Worm (Caenorhabditis elegans): ENCODE results near the gene cdr-1.

The cdr-1 gene

ce11 chrV:15921102-15921501 is at the start of gene cdr-1:
cdr-1 (plus strand) TSS chrV:15921309.
- TF ChIP-seq ekl-4 (GFP tag; IDR thresholded peaks at IDR 0.05) (no peak), hlh-12 (tag; optimal IDR thresholded peaks at IDR 0.05) (no peak), attf-6 (GFP tag; IDR thresholded peaks at IDR 0.05) (no peak), hrde-1 (tag; optimal IDR thresholded peaks at IDR 0.05; ENCODE audit: borderline replicate concordance) (no peak), lir-1 (GFP tag; conservative IDR thresholded peaks at IDR 0.05) (no peak), F23B12.7 (tag; optimal IDR thresholded peaks at IDR 0.05; ENCODE audit: insufficient read depth) (no peak), ztf-6 (GFP tag; IDR thresholded peaks at IDR 0.05) (no peak), C06A6.2 (GFP tag; conservative IDR thresholded peaks at IDR 0.05) (no peak)

ce11 chrV:15872273-15872672 is 48.8 kb upstream of the cdr-1 start, which contains the start of gene str-56:
str-56 (plus strand) TSS chrV:15872573.
- no peak for TF ChIP-seq D2030.7 (GFP tag; IDR thresholded peaks at IDR 0.05)
- TF ChIP-seq Y95B8A.8 (GFP tag; IDR thresholded peaks at IDR 0.05), result no peak
- TF ChIP-seq repo-1 (tag; optimal IDR thresholded peaks at IDR 0.05), result no peak
- TF ChIP-seq egl-44 (GFP tag; IDR thresholded peaks at IDR 0.05), result no peak
- no peak for TF ChIP-seq let-607 (tag; optimal IDR thresholded peaks at IDR 0.05)
- TF ChIP-seq mes-4 (tag; optimal IDR thresholded peaks at IDR 0.05), result no peak
- no peak for TF ChIP-seq Y67H2A.10 (GFP tag; conservative IDR thresholded peaks at IDR 0.05)
- TF ChIP-seq dox-1 (GFP tag; IDR thresholded peaks at IDR 0.05), result no peak
- no peak for TF ChIP-seq ztf-6 (GFP tag; IDR thresholded peaks at IDR 0.05)
- TF ChIP-seq sptf-2 (GFP tag; optimal IDR thresholded peaks at IDR 0.05), result no peak

ce11 chrV:15873762-15874161 is 47.3 kb upstream of the cdr-1 start:
- TF ChIP-seq mes-4 (tag; optimal IDR thresholded peaks at IDR 0.05) (peak; percentile 93), ccch-3 (GFP tag; optimal IDR thresholded peaks at IDR 0.05) (peak; percentile 70), gei-17 (GFP tag; optimal IDR thresholded peaks at IDR 0.05) (peak; percentile 73), nhr-27 (tag; optimal IDR thresholded peaks at IDR 0.05) (peak; percentile 91), F10E7.11 (tag; optimal IDR thresholded peaks at IDR 0.05) (peak; percentile 97), nhr-90 (tag; optimal IDR thresholded peaks at IDR 0.05) (peak; percentile 98), chd-7 (tag; optimal IDR thresholded peaks at IDR 0.05) (peak; percentile 95), zim-3 (tag; optimal IDR thresholded peaks at IDR 0.05) (peak; percentile 98), tlf-1 (GFP tag; optimal IDR thresholded peaks at IDR 0.05) (peak; percentile 39), xnd-1 (tag; optimal IDR thresholded peaks at IDR 0.05) (peak; percentile 12), hlh-12 (tag; optimal IDR thresholded peaks at IDR 0.05) (peak; percentile 92), egrh-3 (GFP tag; IDR thresholded peaks at IDR 0.05) (peak; percentile 69), egl-44 (GFP tag; IDR thresholded peaks at IDR 0.05) (peak; percentile 96), snpc-1.3 (tag; optimal IDR thresholded peaks at IDR 0.05; ENCODE audit: insufficient read depth) (peak; percentile 94), ceh-27 (GFP tag; optimal IDR thresholded peaks at IDR 0.05) (peak; percentile 90), athp-1 (tag; optimal IDR thresholded peaks at IDR 0.05) (peak; percentile 96), him-1 (tag; optimal IDR thresholded peaks at IDR 0.05) (peak; percentile 96), nfyb-1 (GFP tag; IDR thresholded peaks at IDR 0.05) (peak; percentile 94), pha-4 (tag; optimal IDR thresholded peaks at IDR 0.05) (no peak), rec-8 (tag; optimal IDR thresholded peaks at IDR 0.05) (peak; percentile 94 to 98), B0336.3 (GFP tag; IDR thresholded peaks at IDR 0.05) (peak; percentile 87; the same call in 1 of the 2 replicates), ceh-100 (GFP tag; IDR thresholded peaks at IDR 0.05) (peak; percentile 81), snpc-1.1 (tag; optimal IDR thresholded peaks at IDR 0.05; ENCODE audit: insufficient read depth) (peak; percentile 83), C06A6.2 (GFP tag; conservative IDR thresholded peaks at IDR 0.05) (peak; percentile 83), nfya-1 (tag; optimal IDR thresholded peaks at IDR 0.05; ENCODE audit: borderline replicate concordance, insufficient read depth) (no peak), F23B12.7 (tag; optimal IDR thresholded peaks at IDR 0.05; ENCODE audit: insufficient read depth) (peak; percentile 98), attf-6 (GFP tag; IDR thresholded peaks at IDR 0.05) (peak; percentile 85), F55B11.4 (tag; optimal IDR thresholded peaks at IDR 0.05; ENCODE audit: borderline replicate concordance, insufficient read depth) (no peak), akir-1 (GFP tag; optimal IDR thresholded peaks at IDR 0.05) (peak; percentile 41), lin-35 (GFP tag; optimal IDR thresholded peaks at IDR 0.05) (peak in 2 of 3 experiments; percentile 30 to 82), lir-1 (GFP tag; conservative IDR thresholded peaks at IDR 0.05) (peak; percentile 78), ztf-6 (GFP tag; IDR thresholded peaks at IDR 0.05) (peak; percentile 88), repo-1 (tag; optimal IDR thresholded peaks at IDR 0.05) (peak; percentile 93), Y53G8AR.9 (GFP tag; conservative IDR thresholded peaks at IDR 0.05) (peak; percentile 81)
